Fruit fly (Drosophila melanogaster) whole organism, embryonic: ENCODE data around the gene CG6287.

ENCODE experiments used
- Bgb ChIP-seq: fragments of 200-800 bp; sonication (Bioruptor generic); IDR thresholded peaks from 2 replicates; pipeline ENCODE4 v1.3.6; 2022; ENCODE audit warnings: missing biosample characterization, missing genetic modification characterization; ENCODE audit not compliant: partially characterized antibody
- CG10543 ChIP-seq: fragments of 200-800 bp; sonication (Bioruptor generic); optimal IDR thresholded peaks from 3 replicates; lab custom pipeline; 2017; ENCODE audit warnings: missing biosample characterization, mild to moderate bottlenecking, missing genetic modification characterization, moderate library complexity
- CG11695 ChIP-seq: fragments of 200-800 bp; sonication (Bioruptor generic); IDR thresholded peaks from 3 replicates; pipeline ENCODE4 v1.3.6; 2022; ENCODE audit warnings: missing biosample characterization, missing genetic modification characterization
- CG11696 ChIP-seq: fragments of 200-800 bp; sonication (Bioruptor generic); IDR thresholded peaks from 2 replicates; pipeline ENCODE4 v1.3.6; 2022; ENCODE audit warnings: missing biosample characterization, missing genetic modification characterization
- CG15011 ChIP-seq: fragments of 200-800 bp; sonication (Bioruptor generic); optimal IDR thresholded peaks from 3 replicates; lab custom pipeline; 2018; ENCODE audit warnings: missing biosample characterization, mild to moderate bottlenecking, missing genetic modification characterization
- CG15073 ChIP-seq: fragments of 200-800 bp; sonication (Bioruptor generic); optimal IDR thresholded peaks from 2 replicates; lab custom pipeline; 2016; ENCODE audit warnings: missing biosample characterization, missing genetic modification characterization
- CG15479 ChIP-seq: fragments of 200-800 bp; sonication (Bioruptor generic); optimal IDR thresholded peaks from 3 replicates; lab custom pipeline; 2019; ENCODE audit warnings: missing biosample characterization, mild to moderate bottlenecking, missing genetic modification characterization, moderate library complexity
- CG16779 ChIP-seq: fragments of 200-800 bp; sonication (Bioruptor generic); IDR thresholded peaks from 2 replicates; pipeline ENCODE4 v1.3.6; 2022; ENCODE audit warnings: missing biosample characterization, missing genetic modification characterization
- CG16863 ChIP-seq: fragments of 200-800 bp; sonication (Bioruptor generic); optimal IDR thresholded peaks from 3 replicates; lab custom pipeline; 2016; ENCODE audit warnings: missing biosample characterization, missing genetic modification characterization
- CG2116 ChIP-seq: fragments of 200-800 bp; sonication (Bioruptor generic); optimal IDR thresholded peaks from 3 replicates; lab custom pipeline; 2018; ENCODE audit warnings: missing biosample characterization, mild to moderate bottlenecking, missing genetic modification characterization
- CG3407 ChIP-seq: fragments of 200-800 bp; sonication (Bioruptor generic); optimal IDR thresholded peaks from 2 replicates; lab custom pipeline; 2018; ENCODE audit warnings: missing biosample characterization, mild to moderate bottlenecking, missing genetic modification characterization
- CG4424 ChIP-seq: fragments of 200-800 bp; sonication (Bioruptor generic); optimal IDR thresholded peaks from 3 replicates; lab custom pipeline; 2016; ENCODE audit warnings: missing biosample characterization, missing genetic modification characterization
- CG4854 ChIP-seq: fragments of 200-800 bp; sonication (Bioruptor generic); optimal IDR thresholded peaks from 2 replicates; lab custom pipeline; 2016; ENCODE audit warnings: missing biosample characterization, missing genetic modification characterization, inconsistent platforms
- CG6791 ChIP-seq: fragments of 200-800 bp; sonication (Bioruptor generic); IDR thresholded peaks from 3 replicates; pipeline ENCODE4 v1.3.6; 2022; ENCODE audit warnings: missing biosample characterization, missing genetic modification characterization; ENCODE audit not compliant: partially characterized antibody
- CG7556 ChIP-seq: fragments of 200-800 bp; sonication (Bioruptor generic); optimal IDR thresholded peaks from 2 replicates; lab custom pipeline; 2017; ENCODE audit warnings: missing biosample characterization, mild to moderate bottlenecking, missing genetic modification characterization
- CG7786 ChIP-seq: fragments of 200-800 bp; sonication (Bioruptor generic); optimal IDR thresholded peaks from 2 replicates; lab custom pipeline; 2016; ENCODE audit warnings: missing biosample characterization, missing genetic modification characterization
- CG7839 ChIP-seq: fragments of 200-800 bp; sonication (Bioruptor generic); optimal IDR thresholded peaks from 3 replicates; lab custom pipeline; 2018; ENCODE audit warnings: missing biosample characterization, mild to moderate bottlenecking, missing genetic modification characterization, moderate library complexity
- CG8924 ChIP-seq: fragments of 200-800 bp; optimal IDR thresholded peaks from 3 replicates; lab custom pipeline; 2019; ENCODE audit warnings: missing biosample characterization, mild to moderate bottlenecking, missing genetic modification characterization, moderate library complexity
- CG9609 ChIP-seq: fragments of 200-800 bp; sonication (Bioruptor generic); optimal IDR thresholded peaks from 3 replicates; lab custom pipeline; 2016; ENCODE audit warnings: missing biosample characterization, missing genetic modification characterization
- CG9797 ChIP-seq: fragments of 200-800 bp; sonication (Bioruptor generic); optimal IDR thresholded peaks from 3 replicates; lab custom pipeline; 2018; ENCODE audit warnings: missing biosample characterization, mild to moderate bottlenecking, missing genetic modification characterization
- CG9932 ChIP-seq: fragments of 200-800 bp; sonication (Bioruptor generic); IDR thresholded peaks from 2 replicates; pipeline ENCODE4 v1.3.6; 2022; ENCODE audit warnings: missing biosample characterization, missing genetic modification characterization
- CTCF ChIP-seq: fragments of 200-800 bp; sonication (Bioruptor generic); optimal IDR thresholded peaks from 2 replicates; lab custom pipeline; 2017; ENCODE audit warnings: missing biosample characterization, mild to moderate bottlenecking, missing genetic modification characterization, moderate library complexity
- Dp ChIP-seq: fragments of 200-800 bp; sonication (Bioruptor generic); optimal IDR thresholded peaks from 2 replicates; lab custom pipeline; 2018; ENCODE audit warnings: missing biosample characterization, mild to moderate bottlenecking, missing genetic modification characterization, moderate library complexity
- E2f2 ChIP-seq: fragments of 200-800 bp; sonication (Bioruptor generic); IDR thresholded peaks from 2 replicates; pipeline ENCODE4 v1.3.6; 2022; ENCODE audit warnings: missing biosample characterization, missing genetic modification characterization
- HLHmδ ChIP-seq: fragments of 200-800 bp; sonication (Bioruptor generic); optimal IDR thresholded peaks from 2 replicates; lab custom pipeline; 2018; ENCODE audit warnings: missing biosample characterization, mild to moderate bottlenecking, missing genetic modification characterization, moderate library complexity
- Hand ChIP-seq: fragments of 200-800 bp; sonication (Bioruptor generic); optimal IDR thresholded peaks from 2 replicates; lab custom pipeline; 2017; ENCODE audit warnings: mild to moderate bottlenecking, missing biosample characterization, missing genetic modification reagents, missing genetic modification characterization
- Hey ChIP-seq: fragments of 200-800 bp; sonication (Bioruptor generic); optimal IDR thresholded peaks from 3 replicates; lab custom pipeline; 2018; ENCODE audit warnings: missing biosample characterization, mild to moderate bottlenecking, missing genetic modification characterization
- HmgZ ChIP-seq: fragments of 200-800 bp; sonication (Bioruptor generic); optimal IDR thresholded peaks from 2 replicates; lab custom pipeline; 2018; ENCODE audit warnings: missing biosample characterization, mild to moderate bottlenecking, missing genetic modification characterization
- NC2β ChIP-seq: fragments of 200-800 bp; sonication (Bioruptor generic); optimal IDR thresholded peaks from 2 replicates; lab custom pipeline; 2016; ENCODE audit warnings: missing biosample characterization, missing genetic modification characterization
- NfI ChIP-seq: fragments of 200-800 bp; sonication (Bioruptor generic); optimal IDR thresholded peaks from 3 replicates; lab custom pipeline; 2018; ENCODE audit warnings: missing biosample characterization, mild to moderate bottlenecking, missing genetic modification characterization, moderate library complexity
- Six4 ChIP-seq: fragments of 200-800 bp; sonication (Bioruptor generic); optimal IDR thresholded peaks from 2 replicates; lab custom pipeline; 2016; ENCODE audit warnings: missing biosample characterization, missing genetic modification characterization
- ac ChIP-seq: fragments of 200-800 bp; sonication (Bioruptor generic); optimal IDR thresholded peaks from 3 replicates; lab custom pipeline; 2017; ENCODE audit warnings: missing biosample characterization, mild to moderate bottlenecking, missing genetic modification characterization
- az2 ChIP-seq: fragments of 200-800 bp; sonication (Bioruptor generic); optimal IDR thresholded peaks from 3 replicates; lab custom pipeline; 2016; ENCODE audit warnings: missing biosample characterization, missing genetic modification characterization
- cad ChIP-seq: fragments of >200 bp; optimal IDR thresholded peaks from 2 replicates; lab custom pipeline; 2017; ENCODE audit warnings: missing biosample characterization, missing genetic modification characterization
- cato ChIP-seq: fragments of 200-800 bp; sonication (Bioruptor generic); optimal IDR thresholded peaks from 2 replicates; lab custom pipeline; 2016; ENCODE audit warnings: missing biosample characterization, missing genetic modification characterization, borderline replicate concordance
- cg ChIP-seq: fragments of 200-800 bp; sonication (Bioruptor generic); optimal IDR thresholded peaks from 3 replicates; lab custom pipeline; 2019; ENCODE audit warnings: missing biosample characterization, mild to moderate bottlenecking, missing genetic modification characterization, moderate library complexity
- ci ChIP-seq: fragments of 200-800 bp; sonication (Bioruptor generic); IDR thresholded peaks from 3 replicates; pipeline ENCODE4 v1.3.6; 2022; ENCODE audit warnings: missing biosample characterization, missing genetic modification characterization
- dati ChIP-seq: fragments of 200-800 bp; sonication (Bioruptor generic); IDR thresholded peaks from 2 replicates; pipeline ENCODE4 v1.3.6; 2022; ENCODE audit warnings: missing biosample characterization, missing genetic modification characterization
- hb ChIP-seq: fragments of 200-800 bp; sonication (Bioruptor generic); IDR thresholded peaks from 3 replicates; pipeline ENCODE4 v1.3.6; 2022; ENCODE audit warnings: missing biosample characterization, missing genetic modification characterization; ENCODE audit not compliant: partially characterized antibody
- lmd ChIP-seq: fragments of 200-800 bp; sonication (Bioruptor generic); IDR thresholded peaks from 2 replicates; pipeline ENCODE4 v1.3.6; 2022; ENCODE audit warnings: missing biosample characterization, missing genetic modification characterization
- mld ChIP-seq: fragments of 200-800 bp; sonication (Bioruptor generic); IDR thresholded peaks from 3 replicates; pipeline ENCODE4 v1.3.6; 2022; ENCODE audit warnings: missing biosample characterization, missing genetic modification characterization; ENCODE audit not compliant: partially characterized antibody
- onecut ChIP-seq: fragments of 200-800 bp; sonication (Bioruptor generic); IDR thresholded peaks from 2 replicates; pipeline ENCODE4 v1.3.6; 2022; ENCODE audit warnings: missing biosample characterization, missing genetic modification characterization
- ranshi ChIP-seq: fragments of 200-800 bp; sonication (Bioruptor generic); IDR thresholded peaks from 2 replicates; pipeline ENCODE4 v1.3.6; 2022; ENCODE audit warnings: missing biosample characterization, missing genetic modification characterization
- rib ChIP-seq: fragments of 200-800 bp; sonication (Bioruptor generic); IDR thresholded peaks from 2 replicates; pipeline ENCODE4 v1.3.6; 2022; ENCODE audit warnings: missing biosample characterization, missing genetic modification characterization
- row ChIP-seq: fragments of 200-800 bp; sonication (Bioruptor generic); IDR thresholded peaks from 3 replicates; pipeline ENCODE4 v1.3.6; 2022; ENCODE audit warnings: missing biosample characterization, missing genetic modification characterization
- sens ChIP-seq: fragments of 200-800 bp; sonication (Bioruptor generic); peaks from one replicate; lab custom pipeline; 2016; ENCODE audit warnings: missing biosample characterization, missing genetic modification characterization
- shn ChIP-seq: fragments of 200-800 bp; sonication (Bioruptor generic); optimal IDR thresholded peaks from 3 replicates; lab custom pipeline; 2016; ENCODE audit warnings: missing biosample characterization, missing genetic modification characterization
- sna ChIP-seq: fragments of 200-800 bp; sonication (Bioruptor generic); IDR thresholded peaks from 2 replicates; pipeline ENCODE4 v1.3.6; 2022; ENCODE audit warnings: missing biosample characterization, missing genetic modification characterization; ENCODE audit not compliant: partially characterized antibody
- sr ChIP-seq: fragments of 200-800 bp; sonication (Bioruptor generic); IDR thresholded peaks from 3 replicates; pipeline ENCODE4 v1.3.6; 2022; ENCODE audit warnings: missing biosample characterization, missing genetic modification characterization
- sug ChIP-seq: fragments of 200-800 bp; optimal IDR thresholded peaks from 2 replicates; lab custom pipeline; 2019; ENCODE audit warnings: missing biosample characterization, mild to moderate bottlenecking, missing genetic modification characterization, moderate library complexity
- tgo ChIP-seq: fragments of 200-800 bp; sonication (Bioruptor generic); IDR thresholded peaks from 3 replicates; pipeline ENCODE4 v1.3.6; 2022; ENCODE audit warnings: missing biosample characterization, missing genetic modification characterization
- zf30C ChIP-seq: fragments of 200-800 bp; sonication (Bioruptor generic); optimal IDR thresholded peaks from 3 replicates; lab custom pipeline; 2018; ENCODE audit warnings: missing biosample characterization, mild to moderate bottlenecking, missing genetic modification characterization

Gene CG6287

DNA sequence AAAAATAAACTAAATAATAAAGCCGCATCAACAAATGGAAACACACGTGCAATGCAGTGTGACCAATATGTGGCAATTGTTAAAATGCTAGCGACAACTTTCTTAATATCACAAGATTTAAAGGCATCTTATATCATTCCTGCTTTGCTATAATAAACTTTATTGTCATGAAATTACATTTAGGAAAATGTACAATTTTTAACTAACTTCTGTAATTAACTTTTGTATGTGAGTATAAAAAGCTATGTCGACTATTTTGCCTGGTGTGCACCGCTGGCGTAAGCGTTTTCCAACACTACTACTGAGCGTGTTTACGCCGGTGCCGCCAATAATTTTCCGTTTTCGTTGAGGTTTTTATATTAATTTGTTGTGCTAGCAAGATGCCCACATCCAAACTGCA lies 32.0 kb downstream of the CG6287 start, which contains the start of the genes Csl4 and Nup160 (continued):
- TF ChIP-seq CG16863, result peak; percentile 76
- no peak for TF ChIP-seq CG3407
- peak; percentile 77 for TF ChIP-seq CG4424 (GFP tag; lab: Kevin White, UChicago)
- peak; percentile 65 for TF ChIP-seq NfI (GFP tag; lab: Kevin White, UChicago)
- TF ChIP-seq zf30C (GFP tag; lab: Kevin White, UChicago), result no peak
- peak; percentile 65; the same call in 1 of the 2 replicates for TF ChIP-seq ranshi (GFP tag; lab: Robert Waterston, UW)
- TF ChIP-seq cad (GFP tag; lab: Kevin White, UChicago), result no peak
- TF ChIP-seq CG9932 (GFP tag; lab: Robert Waterston, UW), result peak; percentile 83
- TF ChIP-seq CG15073, result no peak
- peak; percentile 75 for TF ChIP-seq HmgZ (tag; lab: Kevin White, UChicago)
- peak; percentile 62 for TF ChIP-seq CG9797
- TF ChIP-seq Hand (GFP tag; lab: Kevin White, UChicago), result no peak
- 0 out of 2 replicates have a peak, but pooled peaks have one; percentile 8 for TF ChIP-seq CG11696 (GFP tag; lab: Robert Waterston, UW)
- TF ChIP-seq hb (GFP tag; lab: Robert Waterston, UW), result no peak
- TF ChIP-seq Bgb, result no peak; the same call in 1 of the 2 replicates
- peak; percentile 98 for TF ChIP-seq sens (GFP tag; lab: Kevin White, UChicago)
- TF ChIP-seq NC2β (GFP tag; lab: Kevin White, UChicago), result peak; percentile 76
- peak; percentile 74 for TF ChIP-seq tgo (GFP tag; lab: Robert Waterston, UW)
- TF ChIP-seq cg (GFP tag; lab: Kevin White, UChicago), result no peak
- TF ChIP-seq CG9609 (GFP tag; lab: Kevin White, UChicago), result peak; percentile 85
- TF ChIP-seq CG4854 (GFP tag; lab: Kevin White, UChicago), result peak; percentile 71
- TF ChIP-seq CG7786 (GFP tag; lab: Kevin White, UChicago), result peak; percentile 88
- TF ChIP-seq sug (tag; lab: Kevin White, UChicago), result no peak
- TF ChIP-seq CTCF, result peak; percentile 23
- peak; percentile 70 for TF ChIP-seq lmd (GFP tag; lab: Robert Waterston, UW)
- peak; percentile 57 for TF ChIP-seq Six4 (GFP tag; lab: Kevin White, UChicago)
- peak; percentile 96 for TF ChIP-seq az2 (GFP tag; lab: Kevin White, UChicago)
- no peak for TF ChIP-seq CG6791 (GFP tag; lab: Robert Waterston, UW)
- TF ChIP-seq HLHmδ, result no peak
- no peak for TF ChIP-seq onecut (GFP tag; lab: Robert Waterston, UW)
- TF ChIP-seq CG11695 (GFP tag; lab: Robert Waterston, UW), result peak; percentile 68
- TF ChIP-seq Dp (GFP tag; lab: Kevin White, UChicago), result peak; percentile 38
- peak; percentile 59; the same call in 1 of the 2 replicates for TF ChIP-seq rib (GFP tag; lab: Robert Waterston, UW)
- peak; percentile 67 for TF ChIP-seq E2f2 (GFP tag; lab: Robert Waterston, UW)
- TF ChIP-seq ac (GFP tag; lab: Kevin White, UChicago), result no peak
- TF ChIP-seq shn, result peak; percentile 82
- TF ChIP-seq CG16779 (GFP tag; lab: Robert Waterston, UW), result peak; percentile 61; the same call in 1 of the 2 replicates
- peak; percentile 93 for TF ChIP-seq row
- TF ChIP-seq CG10543 (GFP tag; lab: Kevin White, UChicago), result peak; percentile 36
- TF ChIP-seq CG15011 (GFP tag; lab: Kevin White, UChicago), result no peak
- peak; percentile 69 for TF ChIP-seq CG8924 (tag; lab: Kevin White, UChicago)
- no peak for TF ChIP-seq CG15479 (GFP tag; lab: Kevin White, UChicago)
- no peak for TF ChIP-seq CG7839 (tag; lab: Kevin White, UChicago)
- no peak for TF ChIP-seq CG7556 (GFP tag; lab: Kevin White, UChicago)
- TF ChIP-seq sna, result no peak
- no peak for TF ChIP-seq dati (GFP tag; lab: Robert Waterston, UW)
- TF ChIP-seq cato, result peak; percentile 67
- TF ChIP-seq CG2116 (GFP tag; lab: Kevin White, UChicago), result peak; percentile 74
- TF ChIP-seq Hey (tag; lab: Kevin White, UChicago), result no peak
- no peak for TF ChIP-seq mld (GFP tag; lab: Robert Waterston, UW)
- TF ChIP-seq sr (GFP tag; lab: Robert Waterston, UW), result no peak
- peak; percentile 81 for TF ChIP-seq ci (GFP tag; lab: Robert Waterston, UW)
